Fruit fly (Drosophila melanogaster): ENCODE results near the gene CG14053.

CG14053 gene

dm6 chrX:2208641-2209241 lies 15.0 kb upstream of the CG14053 start (continued):
- TF ChIP-seq odd (GFP tag; optimal IDR thresholded peaks at IDR 0.05) = no peak
- peak; percentile 22 for TF ChIP-seq CG18599 (GFP tag; optimal IDR thresholded peaks at IDR 0.05)
- no peak for TF ChIP-seq CG9609 (GFP tag; optimal IDR thresholded peaks at IDR 0.05)
- no peak for TF ChIP-seq CG7271 (tag; optimal IDR thresholded peaks at IDR 0.05)
- peak; percentile 14; the same call in 1 of the 2 replicates for TF ChIP-seq Xrp1 (GFP tag; IDR thresholded peaks at IDR 0.05)
- TF ChIP-seq CG4707 (GFP tag; optimal IDR thresholded peaks at IDR 0.05) = no peak
- TF ChIP-seq z (GFP tag; IDR thresholded peaks at IDR 0.05) = no peak
- peak; percentile 91 for TF ChIP-seq crol (GFP tag; IDR thresholded peaks at IDR 0.05)
- peak; percentile 27 for TF ChIP-seq Meics (GFP tag; optimal IDR thresholded peaks at IDR 0.05)
- peak; percentile 23 for TF ChIP-seq CG2120 (GFP tag; optimal IDR thresholded peaks at IDR 0.05)
- no peak for TF ChIP-seq CG14441 (GFP tag; IDR thresholded peaks at IDR 0.05)
- TF ChIP-seq slbo (GFP tag; IDR thresholded peaks at IDR 0.05) = peak; percentile 42
- TF ChIP-seq CG13775 (GFP tag; optimal IDR thresholded peaks at IDR 0.05) = no peak
- TF ChIP-seq aop (GFP tag; IDR thresholded peaks at IDR 0.05) = no peak
- TF ChIP-seq CG9932 (GFP tag; IDR thresholded peaks at IDR 0.05) = peak; percentile 59
- TF ChIP-seq vvl (GFP tag; IDR thresholded peaks at IDR 0.05) = 0 out of 2 replicates have a peak, but pooled peaks have one; percentile 25
- TF ChIP-seq Mad (GFP tag; optimal IDR thresholded peaks at IDR 0.05) = no peak
- no peak for TF ChIP-seq wdn (GFP tag; IDR thresholded peaks at IDR 0.05)
- TF ChIP-seq mam (GFP tag; optimal IDR thresholded peaks at IDR 0.05) = peak; percentile 17
- peak; percentile 47; the same call in 2 of the 3 replicates for TF ChIP-seq Aef1 (GFP tag; IDR thresholded peaks at IDR 0.05)
- TF ChIP-seq row (GFP tag; IDR thresholded peaks at IDR 0.05) = peak; percentile 62
- TF ChIP-seq Atf6 (GFP tag; IDR thresholded peaks at IDR 0.05) = no peak
- no peak for TF ChIP-seq oc (tag; optimal IDR thresholded peaks at IDR 0.05)
- TF ChIP-seq CG7928 (GFP tag; optimal IDR thresholded peaks at IDR 0.05) = no peak
- TF ChIP-seq CG1603 (tag; optimal IDR thresholded peaks at IDR 0.05) = peak; percentile 18
- no peak for TF ChIP-seq CG4820 (GFP tag; optimal IDR thresholded peaks at IDR 0.05)
- TF ChIP-seq CG15601 (tag; optimal IDR thresholded peaks at IDR 0.05) = no peak
- peak; percentile 14 for TF ChIP-seq CG9817 (tag; optimal IDR thresholded peaks at IDR 0.05)
- no peak for TF ChIP-seq CG17385 (GFP tag; optimal IDR thresholded peaks at IDR 0.05)
- 0 out of 2 replicates have a peak, but pooled peaks have one; percentile 30 for TF ChIP-seq CG3847 (GFP tag; IDR thresholded peaks at IDR 0.05)
- TF ChIP-seq CG14014 (GFP tag; IDR thresholded peaks at IDR 0.05) = 0 out of 2 replicates have a peak, but pooled peaks have one; percentile 13
- peak; percentile 19; the same call in 1 of the 3 replicates for TF ChIP-seq tgo (GFP tag; IDR thresholded peaks at IDR 0.05)
- no peak for TF ChIP-seq toy (GFP tag; IDR thresholded peaks at IDR 0.05)
- peak; percentile 48 for TF ChIP-seq CG2678 (tag; optimal IDR thresholded peaks at IDR 0.05)
- TF ChIP-seq dimm (GFP tag; IDR thresholded peaks at IDR 0.05) = no peak
- peak; percentile 37 for TF ChIP-seq nmo (GFP tag; optimal IDR thresholded peaks at IDR 0.05)
- TF ChIP-seq gsb (GFP tag; IDR thresholded peaks at IDR 0.05) = no peak
- TF ChIP-seq otp (GFP tag; IDR thresholded peaks at IDR 0.05) = no peak
- peak; percentile 13 for TF ChIP-seq lilli (GFP tag; optimal IDR thresholded peaks at IDR 0.05)
- TF ChIP-seq pan (optimal IDR thresholded peaks at IDR 0.05) = no peak
- peak in 1 of 2 experiments; percentile 11 for TF ChIP-seq pan (GFP tag; optimal IDR thresholded peaks at IDR 0.05 in 1 of 2, IDR thresholded peaks at IDR 0.05 in 1 of 2)
- peak; percentile 67 for TF ChIP-seq Rfx (GFP tag; IDR thresholded peaks at IDR 0.05)
- peak; percentile 24; the same call in 1 of the 2 replicates for TF ChIP-seq al (GFP tag; IDR thresholded peaks at IDR 0.05)
- peak; percentile 38 for TF ChIP-seq CG11504 (tag; optimal IDR thresholded peaks at IDR 0.05)
- TF ChIP-seq Hey (tag; optimal IDR thresholded peaks at IDR 0.05) = no peak
- TF ChIP-seq CG11560 (tag; IDR thresholded peaks at IDR 0.05) = peak; percentile 23; the same call in 1 of the 3 replicates
- no peak for TF ChIP-seq NC2α (GFP tag; optimal IDR thresholded peaks at IDR 0.05)
- TF ChIP-seq Med (GFP tag) = peak; percentile 74
- no peak for TF ChIP-seq CG11456 (GFP tag; IDR thresholded peaks at IDR 0.05)
- TF ChIP-seq bcd (GFP tag; optimal IDR thresholded peaks at IDR 0.05) = peak; percentile 13
- TF ChIP-seq amos (GFP tag; IDR thresholded peaks at IDR 0.05; ENCODE audit: partially characterized antibody) = no peak
